Worm (Caenorhabditis elegans) whole organism, L4 larva: ENCODE measurements around the gene hpd-1.

Source experiments
- F26F4.8 ChIP-seq: fragments of 200-800 bp; sonication (Bioruptor generic); conservative IDR thresholded peaks from 2 replicates; pipeline ENCODE4 v1.3.6; 2022; ENCODE audit warnings: missing genetic modification characterization, missing compliant biosample characterization
- F49E8.2 ChIP-seq: sonication (generic microtip); optimal IDR thresholded peaks from 2 replicates; lab custom pipeline; 2016; ENCODE audit warnings: missing compliant biosample characterization, mild to moderate bottlenecking, missing genetic modification characterization, borderline replicate concordance
- Y5F2A.4 ChIP-seq: fragments of 200-800 bp; sonication (Bioruptor generic); optimal IDR thresholded peaks from 2 replicates; lab custom pipeline; 2018; ENCODE audit warnings: mild to moderate bottlenecking, missing genetic modification characterization, missing compliant biosample characterization
- ama-1 ChIP-seq: fragments of 150-350 bp; optimal IDR thresholded peaks from 2 replicates; lab custom pipeline; 2014; ENCODE audit warnings: inconsistent platforms, mixed read lengths
- arid-1 ChIP-seq: fragments of 200-800 bp; sonication (Bioruptor generic); conservative IDR thresholded peaks from 2 replicates; pipeline ENCODE4 v1.3.6; 2022; ENCODE audit warnings: missing genetic modification reagents, missing genetic modification characterization, missing compliant biosample characterization
- ceh-62 ChIP-seq: sonication (generic microtip); optimal IDR thresholded peaks from 2 replicates; lab custom pipeline; 2017; ENCODE audit warnings: missing biosample characterization, missing genetic modification characterization
- hmg-1.1 ChIP-seq: fragments of 200-800 bp; sonication (Bioruptor generic); IDR thresholded peaks from 2 replicates; pipeline ENCODE4 v1.3.6; 2022; ENCODE audit warnings: missing genetic modification reagents, missing genetic modification characterization, missing compliant biosample characterization
- lin-38 ChIP-seq: fragments of 200-800 bp; sonication (Bioruptor generic); IDR thresholded peaks from 2 replicates; pipeline ENCODE4 v1.3.6; 2022; ENCODE audit warnings: missing genetic modification reagents, missing genetic modification characterization, missing compliant biosample characterization
- nhr-11 ChIP-seq: fragments of 150-350 bp; optimal IDR thresholded peaks from 2 replicates; lab custom pipeline; 2014; ENCODE audit warnings: missing biosample characterization, missing genetic modification characterization
- nhr-25 ChIP-seq: sonication (generic microtip); optimal IDR thresholded peaks from 2 replicates; lab custom pipeline; 2017; ENCODE audit warnings: missing genetic modification characterization, mild to moderate bottlenecking, missing compliant biosample characterization, antibody characterized with exemption, moderate library complexity, borderline replicate concordance; ENCODE audit not compliant: insufficient read depth
- nhr-42 ChIP-seq: fragments of 200-800 bp; sonication (Bioruptor generic); IDR thresholded peaks from 2 replicates; pipeline ENCODE4 v1.3.6; 2022; ENCODE audit warnings: missing genetic modification characterization, missing compliant biosample characterization
- tra-1 ChIP-seq: fragments of 200-800 bp; sonication (Bioruptor generic); IDR thresholded peaks from 2 replicates; pipeline ENCODE4 v1.3.6; 2022; ENCODE audit warnings: missing genetic modification reagents, missing genetic modification characterization, missing compliant biosample characterization
- unc-130 ChIP-seq: sonication (generic microtip); optimal IDR thresholded peaks from 2 replicates; lab custom pipeline; 2016; ENCODE audit warnings: missing genetic modification reagents, missing genetic modification characterization, missing compliant biosample characterization
- zfp-2 ChIP-seq: sonication (generic microtip); optimal IDR thresholded peaks from 2 replicates; lab custom pipeline; 2016; ENCODE audit warnings: mild to moderate bottlenecking, missing genetic modification characterization, missing compliant biosample characterization

DNA sequence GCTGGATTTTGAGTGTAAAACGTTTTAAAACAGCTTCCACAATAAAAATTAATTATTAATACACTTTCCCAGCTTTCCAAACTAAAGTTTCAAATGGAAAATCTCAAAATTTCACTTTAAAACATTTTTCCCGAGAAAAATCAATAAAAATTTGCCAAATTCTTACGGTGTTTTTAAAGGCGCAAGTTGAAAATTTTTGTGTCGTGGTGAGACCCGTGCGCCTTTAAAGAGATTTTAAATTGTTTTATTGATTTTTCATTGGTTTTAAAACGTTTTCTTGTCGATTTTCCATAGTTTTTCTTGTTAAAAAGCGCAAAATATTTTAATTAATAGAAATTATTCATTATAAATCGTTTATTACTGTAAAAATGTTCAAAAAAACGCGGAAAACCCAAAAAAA lies 26.6 kb downstream of the hpd-1 start, which contains the start of gene Y45F3A.1:
- no peak for TF ChIP-seq unc-130 (GFP tag; lab: Kevin White, UChicago)
- no peak for TF ChIP-seq nhr-42 (GFP tag; lab: Robert Waterston, UW)
- no peak for TF ChIP-seq F26F4.8
- TF ChIP-seq nhr-11 (tag; lab: Kevin White, UChicago): no peak
- TF ChIP-seq ceh-62 (tag; lab: Kevin White, UChicago): no peak
- TF ChIP-seq ama-1: no peak
- no peak for TF ChIP-seq nhr-25 (tag; lab: Kevin White, UChicago)
- no peak for TF ChIP-seq F49E8.2 (tag; lab: Kevin White, UChicago)
- TF ChIP-seq arid-1 (GFP tag; lab: Robert Waterston, UW): no peak
- no peak for TF ChIP-seq zfp-2 (tag; lab: Kevin White, UChicago)
- no peak for TF ChIP-seq tra-1 (GFP tag; lab: Robert Waterston, UW)
- TF ChIP-seq lin-38 (GFP tag; lab: Robert Waterston, UW): no peak
- no peak for TF ChIP-seq Y5F2A.4 (GFP tag; lab: Kevin White, UChicago)
- no peak for TF ChIP-seq hmg-1.1
